Worm (Caenorhabditis elegans): ENCODE measurements around the gene fbxa-169.

The fbxa-169 gene

ce11 chrII:13627001-13627400 lies 21.3 kb upstream of the fbxa-169 start, which contains the start of gene gst-19:
TSS of gene gst-19 (minus strand) at chrII:13627145.
- TF ChIP-seq hif-1 (tag; optimal IDR thresholded peaks at IDR 0.05) (peak; percentile 78 to 93), nhr-28 (tag; optimal IDR thresholded peaks at IDR 0.05) (peak; percentile 27), ceh-62 (tag; optimal IDR thresholded peaks at IDR 0.05) (no peak), zip-2 (tag; optimal IDR thresholded peaks at IDR 0.05) (no peak), aha-1 (tag) (peak; percentile 71), egl-27 (tag; optimal IDR thresholded peaks at IDR 0.05) (no peak)

DNA sequence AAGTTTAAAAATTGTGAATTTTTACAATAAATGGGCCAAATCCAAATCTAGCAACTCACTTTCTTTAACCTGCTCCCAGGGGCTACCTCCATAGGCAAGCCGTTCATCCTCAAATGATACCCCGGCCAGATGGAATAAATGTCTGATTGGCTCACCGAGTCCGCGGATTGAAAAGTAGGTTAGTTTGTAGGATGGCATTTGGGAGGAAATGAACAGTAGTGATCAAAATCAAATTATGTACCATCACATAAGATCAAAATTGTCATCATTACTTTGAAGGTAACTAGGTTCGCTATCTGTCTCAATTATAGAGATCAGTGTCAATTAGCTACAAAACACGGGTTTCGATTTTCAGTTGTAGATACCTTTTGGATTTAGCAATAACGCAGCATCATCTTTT lies 17.6 kb upstream of the fbxa-169 start, which contains the start of the genes gst-17 and gst-18:
TSS of gene gst-17 (minus strand) at position 101 of the 400 bp plus-strand sequence.
TSS of gene gst-18 (minus strand) at position 198 of the 400 bp plus-strand sequence.
- TF ChIP-seq daf-8 (GFP tag; IDR thresholded peaks at IDR 0.05) (no peak), unc-62 (GFP tag; optimal IDR thresholded peaks at IDR 0.05 in 1 of 2) (no peak), unc-62 (tag; optimal IDR thresholded peaks at IDR 0.05) (no peak), nhr-111 (GFP tag; optimal IDR thresholded peaks at IDR 0.05) (no peak), daf-19 (GFP tag; conservative IDR thresholded peaks at IDR 0.05) (no peak), ama-1 (optimal IDR thresholded peaks at IDR 0.05) (no peak), hlh-11 (tag; optimal IDR thresholded peaks at IDR 0.05) (no peak), fos-1 (tag; optimal IDR thresholded peaks at IDR 0.05) (no peak), zip-2 (tag; optimal IDR thresholded peaks at IDR 0.05) (no peak), fkh-10 (GFP tag; optimal IDR thresholded peaks at IDR 0.05) (no peak), mes-2 (tag; optimal IDR thresholded peaks at IDR 0.05; ENCODE audit: poor library complexity, severe bottlenecking) (no peak), ztf-7 (tag; optimal IDR thresholded peaks at IDR 0.05) (no peak), php-3 (GFP tag; IDR thresholded peaks at IDR 0.05) (no peak), egl-43 (GFP tag; IDR thresholded peaks at IDR 0.05) (no peak), ceh-32 (tag; optimal IDR thresholded peaks at IDR 0.05; ENCODE audit: poor library complexity) (no peak), nhr-76 (tag; optimal IDR thresholded peaks at IDR 0.05) (no peak), lin-15B (tag; optimal IDR thresholded peaks at IDR 0.05) (no peak), nhr-25 (tag; optimal IDR thresholded peaks at IDR 0.05; ENCODE audit: borderline replicate concordance, insufficient read depth) (no peak), nhr-48 (tag; optimal IDR thresholded peaks at IDR 0.05) (no peak), F49E8.2 (tag; optimal IDR thresholded peaks at IDR 0.05; ENCODE audit: borderline replicate concordance) (no peak), ceh-62 (tag; optimal IDR thresholded peaks at IDR 0.05) (no peak)

DNA sequence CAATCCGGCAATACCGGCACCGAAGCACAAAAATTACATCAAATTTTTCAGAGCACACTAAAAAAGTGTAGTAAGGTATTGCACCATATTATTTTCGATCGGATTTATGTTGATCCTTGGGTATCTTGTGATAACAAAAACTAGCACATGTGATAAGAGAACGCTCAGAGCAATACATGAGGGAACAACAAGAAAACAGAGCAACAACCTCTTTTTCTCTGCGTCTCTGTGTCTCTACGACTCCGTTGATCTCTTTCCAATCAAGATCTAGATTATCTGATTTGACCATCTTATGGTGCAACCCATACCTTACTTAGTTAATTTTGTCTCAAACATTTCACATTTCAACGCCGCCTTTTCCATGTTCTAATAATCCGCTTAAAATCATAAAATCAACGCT lies 16.1 kb upstream of the fbxa-169 start, which contains the start of gene tag-10:
TSS of gene tag-10 (plus strand) at position 347 of the 400 bp plus-strand sequence.
- TF ChIP-seq tag-97 (GFP tag; IDR thresholded peaks at IDR 0.05) (no peak), unc-62 (GFP tag; optimal IDR thresholded peaks at IDR 0.05 in 1 of 2) (no peak), unc-62 (tag; optimal IDR thresholded peaks at IDR 0.05) (no peak), ztf-7 (tag; optimal IDR thresholded peaks at IDR 0.05) (peak; percentile 40), nhr-25 (tag; optimal IDR thresholded peaks at IDR 0.05; ENCODE audit: borderline replicate concordance, insufficient read depth) (no peak), daf-16 (GFP tag; optimal IDR thresholded peaks at IDR 0.05) (peak in 1 of 2 experiments; percentile 73), daf-16 (tag; optimal IDR thresholded peaks at IDR 0.05) (peak; percentile 30), T26A8.4 (GFP tag; IDR thresholded peaks at IDR 0.05) (no peak), ceh-28 (tag; optimal IDR thresholded peaks at IDR 0.05) (no peak), F44E2.7 (GFP tag; IDR thresholded peaks at IDR 0.05) (no peak)

DNA sequence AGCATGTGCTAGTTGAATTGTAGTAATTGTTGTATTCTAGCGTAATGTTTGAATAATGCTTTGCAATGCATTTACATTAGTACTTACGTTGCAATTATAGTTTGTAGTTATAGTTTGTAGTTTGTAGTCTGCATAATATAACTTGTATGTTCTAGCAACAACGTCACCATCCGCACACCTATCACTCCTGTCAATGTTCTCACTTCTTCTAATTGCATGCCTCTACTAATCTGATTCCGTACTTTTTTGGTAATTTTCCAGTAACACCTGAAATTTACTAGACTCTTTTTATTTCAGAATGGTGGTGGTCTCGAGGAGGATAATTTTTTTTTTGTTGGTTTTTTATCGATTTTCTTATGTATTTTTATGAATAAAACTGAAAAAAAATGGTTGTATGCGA lies 11.7 kb upstream of the fbxa-169 start:
- 0 out of 2 replicates have a peak, but pooled peaks have one; percentile 22 for TF ChIP-seq nhr-41 (GFP tag; IDR thresholded peaks at IDR 0.05)
- no peak for TF ChIP-seq F37D6.2 (tag; optimal IDR thresholded peaks at IDR 0.05)
- TF ChIP-seq ama-1 (optimal IDR thresholded peaks at IDR 0.05) = no peak
- TF ChIP-seq duxl-1 (tag; optimal IDR thresholded peaks at IDR 0.05; ENCODE audit: poor library complexity) = peak; percentile 75
- TF ChIP-seq nhr-42 (GFP tag; IDR thresholded peaks at IDR 0.05) = peak; percentile 43; the same call in 1 of the 2 replicates
- TF ChIP-seq mep-1 (tag; optimal IDR thresholded peaks at IDR 0.05) = peak; percentile 18
- TF ChIP-seq nhr-25 (tag; optimal IDR thresholded peaks at IDR 0.05; ENCODE audit: borderline replicate concordance, insufficient read depth) = peak; percentile 10
- TF ChIP-seq nhr-77 (tag; optimal IDR thresholded peaks at IDR 0.05) = peak; percentile 11
- no peak for TF ChIP-seq zip-11 (GFP tag; IDR thresholded peaks at IDR 0.05)
- TF ChIP-seq lsy-2 (tag; optimal IDR thresholded peaks at IDR 0.05) = peak in 1 of 2 experiments; percentile 31
- peak; percentile 0 for TF ChIP-seq mes-2 (tag; optimal IDR thresholded peaks at IDR 0.05; ENCODE audit: poor library complexity, severe bottlenecking)
- TF ChIP-seq Y48G9A.11 (GFP tag; IDR thresholded peaks at IDR 0.05) = no peak
- no peak for TF ChIP-seq T20F7.1 (GFP tag; optimal IDR thresholded peaks at IDR 0.05)
- TF ChIP-seq mdt-29 (GFP tag; IDR thresholded peaks at IDR 0.05) = 0 out of 2 replicates have a peak, but pooled peaks have one; percentile 5
- no peak for TF ChIP-seq daf-16 (GFP tag; optimal IDR thresholded peaks at IDR 0.05)
- TF ChIP-seq daf-16 (tag; optimal IDR thresholded peaks at IDR 0.05) = no peak
- TF ChIP-seq unc-62 (GFP tag; optimal IDR thresholded peaks at IDR 0.05 in 1 of 2) = peak in 1 of 2 experiments; percentile 75
- TF ChIP-seq unc-62 (tag; optimal IDR thresholded peaks at IDR 0.05) = no peak

Data from whole organism, L4 larva.